Fruit fly (Drosophila melanogaster): ENCODE data around the gene Sry-delta.

Gene Sry-delta

DNA sequence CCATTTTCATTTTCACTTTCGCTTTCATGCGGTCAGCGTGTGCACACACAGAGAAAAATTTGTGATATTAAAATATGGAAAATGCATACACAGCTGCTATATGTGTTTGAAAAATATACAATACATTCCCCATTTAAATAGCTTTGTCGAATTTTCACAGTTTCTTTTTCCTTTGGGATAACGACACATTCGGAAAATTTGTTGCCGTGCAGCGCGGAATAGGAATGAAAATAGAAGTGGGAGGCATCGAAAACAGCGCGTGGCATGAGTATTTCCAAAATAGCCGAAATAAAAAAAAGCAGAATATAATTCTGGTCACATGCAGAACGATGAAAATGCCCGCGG, 49.5 kb downstream of the Sry-delta start (continued):
- TF ChIP-seq CG9817 (tag; optimal IDR thresholded peaks at IDR 0.05) = peak; percentile 86
- TF ChIP-seq Nf-YC (tag; optimal IDR thresholded peaks at IDR 0.05) = peak; percentile 54
- TF ChIP-seq sna (GFP tag; IDR thresholded peaks at IDR 0.05; ENCODE audit: partially characterized antibody) = no peak
- peak; percentile 78 for TF ChIP-seq org-1 (GFP tag; optimal IDR thresholded peaks at IDR 0.05)
- TF ChIP-seq H15 (GFP tag; IDR thresholded peaks at IDR 0.05) = peak; percentile 88
- TF ChIP-seq gfzf (GFP tag; optimal IDR thresholded peaks at IDR 0.05) = no peak
- 0 out of 3 replicates have a peak, but pooled peaks have one; percentile 65 for TF ChIP-seq C15 (GFP tag; IDR thresholded peaks at IDR 0.05)
- peak; percentile 48 for TF ChIP-seq CG4617 (GFP tag; optimal IDR thresholded peaks at IDR 0.05; ENCODE audit: borderline replicate concordance)
- peak; percentile 76 for TF ChIP-seq cas (GFP tag; IDR thresholded peaks at IDR 0.05)
- TF ChIP-seq CG14014 (GFP tag; IDR thresholded peaks at IDR 0.05) = peak; percentile 89
- TF ChIP-seq run (tag; optimal IDR thresholded peaks at IDR 0.05) = peak; percentile 87
- peak; percentile 88 for TF ChIP-seq Hsf (GFP tag; optimal IDR thresholded peaks at IDR 0.05)
- TF ChIP-seq CG13775 (GFP tag; optimal IDR thresholded peaks at IDR 0.05) = peak; percentile 65
- no peak for TF ChIP-seq CG34224 (GFP tag; IDR thresholded peaks at IDR 0.05; ENCODE audit: partially characterized antibody)
- peak; percentile 84 for TF ChIP-seq CG6689 (GFP tag; IDR thresholded peaks at IDR 0.05)
- peak; percentile 68 for TF ChIP-seq CG1529 (GFP tag; optimal IDR thresholded peaks at IDR 0.05)
- peak; percentile 80 for TF ChIP-seq gsb (GFP tag; IDR thresholded peaks at IDR 0.05)
- peak; percentile 74 for TF ChIP-seq Asciz (GFP tag; optimal IDR thresholded peaks at IDR 0.05)
- TF ChIP-seq dysf (GFP tag; IDR thresholded peaks at IDR 0.05) = peak; percentile 91
- no peak for TF ChIP-seq aop (GFP tag; IDR thresholded peaks at IDR 0.05)
- TF ChIP-seq Dek (tag; optimal IDR thresholded peaks at IDR 0.05) = peak; percentile 79
- TF ChIP-seq sug (tag; optimal IDR thresholded peaks at IDR 0.05) = peak; percentile 77
- peak; percentile 61 for TF ChIP-seq CG9437 (GFP tag; optimal IDR thresholded peaks at IDR 0.05)
- TF ChIP-seq lov (optimal IDR thresholded peaks at IDR 0.05) = no peak
- TF ChIP-seq lov (GFP tag; IDR thresholded peaks at IDR 0.05) = peak; percentile 82
- peak; percentile 28 for TF ChIP-seq CG10565 (GFP tag; optimal IDR thresholded peaks at IDR 0.05)
- peak; percentile 74 for TF ChIP-seq btn (GFP tag; optimal IDR thresholded peaks at IDR 0.05)
- no peak for TF ChIP-seq insv (GFP tag; optimal IDR thresholded peaks at IDR 0.05)
- TF ChIP-seq shn (GFP tag; optimal IDR thresholded peaks at IDR 0.05) = peak; percentile 67
- peak; percentile 33; the same call in 1 of the 2 replicates for TF ChIP-seq Dref (GFP tag; IDR thresholded peaks at IDR 0.05)
- TF ChIP-seq sim (GFP tag; IDR thresholded peaks at IDR 0.05) = peak; percentile 68
- TF ChIP-seq cad (GFP tag; optimal IDR thresholded peaks at IDR 0.05) = no peak
- peak; percentile 89 for TF ChIP-seq seq (GFP tag; IDR thresholded peaks at IDR 0.05)
- peak; percentile 87 for TF ChIP-seq CG11247 (GFP tag; IDR thresholded peaks at IDR 0.05)
- peak; percentile 69 for TF ChIP-seq ewg (GFP tag; optimal IDR thresholded peaks at IDR 0.05)
- peak; percentile 83 for TF ChIP-seq jumu (GFP tag; optimal IDR thresholded peaks at IDR 0.05)
- peak; percentile 80 for TF ChIP-seq sima (GFP tag; optimal IDR thresholded peaks at IDR 0.05)
- TF ChIP-seq otp (GFP tag; IDR thresholded peaks at IDR 0.05) = peak; percentile 80; the same call in 2 of the 3 replicates
- TF ChIP-seq Meics (GFP tag; optimal IDR thresholded peaks at IDR 0.05) = peak; percentile 89
- TF ChIP-seq CG7987 (GFP tag; optimal IDR thresholded peaks at IDR 0.05) = peak; percentile 92
- peak; percentile 84 for TF ChIP-seq pnt (GFP tag; optimal IDR thresholded peaks at IDR 0.05)
- TF ChIP-seq Fer2 (tag; optimal IDR thresholded peaks at IDR 0.05) = peak; percentile 69
- peak; percentile 4 for TF ChIP-seq pzg (GFP tag; optimal IDR thresholded peaks at IDR 0.05)
- peak; percentile 67; the same call in 2 of the 3 replicates for TF ChIP-seq B-H1 (GFP tag; IDR thresholded peaks at IDR 0.05)
- TF ChIP-seq ssp (GFP tag; IDR thresholded peaks at IDR 0.05) = peak; percentile 76
- TF ChIP-seq Rfx (GFP tag; IDR thresholded peaks at IDR 0.05) = peak; percentile 91
- TF ChIP-seq tin (GFP tag; optimal IDR thresholded peaks at IDR 0.05) = peak; percentile 81
- TF ChIP-seq Bdp1 (GFP tag; optimal IDR thresholded peaks at IDR 0.05) = peak; percentile 68
- peak; percentile 84 for TF ChIP-seq ERR (GFP tag; optimal IDR thresholded peaks at IDR 0.05)
- TF ChIP-seq BEAF-32 (GFP tag; optimal IDR thresholded peaks at IDR 0.05) = no peak
- TF ChIP-seq bab2 (GFP tag; optimal IDR thresholded peaks at IDR 0.05) = peak; percentile 90
- TF ChIP-seq CG15696 (tag; optimal IDR thresholded peaks at IDR 0.05) = peak; percentile 39
